Fruit fly (Drosophila melanogaster): ENCODE data around the gene Ste12DOR.

DNA sequence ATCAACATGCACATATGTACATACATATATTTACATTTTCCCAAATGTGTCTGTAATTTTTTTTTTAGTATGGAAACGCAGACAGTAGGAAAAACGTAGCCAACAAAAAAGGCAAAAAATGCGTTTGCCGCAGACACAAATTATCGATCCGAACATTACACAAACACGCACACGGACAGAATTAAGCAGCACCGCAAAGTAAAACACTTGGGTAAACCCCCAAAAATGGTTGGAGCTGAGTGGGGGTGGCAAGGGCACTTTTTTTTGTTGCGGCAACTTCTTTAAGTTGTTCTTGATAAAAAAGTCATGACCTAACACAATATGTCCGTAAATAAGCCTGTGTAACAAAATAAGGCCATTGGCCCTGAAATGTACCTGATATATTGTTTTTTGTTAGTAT is 14.2 kb downstream of the Ste12DOR start:
- no peak for TF ChIP-seq Clk (GFP tag; optimal IDR thresholded peaks at IDR 0.05)
- TF ChIP-seq CG12768 (GFP tag; optimal IDR thresholded peaks at IDR 0.05): no peak
- TF ChIP-seq kay (GFP tag; ENCODE audit: borderline replicate concordance): no peak
- TF ChIP-seq Crg-1 (GFP tag; optimal IDR thresholded peaks at IDR 0.05): no peak
